Worm (Caenorhabditis elegans): ENCODE measurements around the gene T23F2.4.

- TF ChIP-seq hlh-8 (tag; optimal IDR thresholded peaks at IDR 0.05) (no peak), unc-55 (GFP tag; optimal IDR thresholded peaks at IDR 0.05) (no peak), fax-1 (tag; optimal IDR thresholded peaks at IDR 0.05) (no peak)
Observed at ce11 chrX:5547828-5548227, 32.9 kb upstream of the T23F2.4 start.
